Fruit fly (Drosophila melanogaster): ENCODE data around the gene CG14671.

The CG14671 gene

dm6 chr3R:5516582-5517001, 48.0 kb downstream of the CG14671 start (continued):
- TF ChIP-seq CG10267 (tag; optimal IDR thresholded peaks at IDR 0.05) (peak; percentile 48), CG14014 (GFP tag; IDR thresholded peaks at IDR 0.05) (no peak), CG9437 (GFP tag; optimal IDR thresholded peaks at IDR 0.05) (peak; percentile 69), gem (tag; optimal IDR thresholded peaks at IDR 0.05) (peak; percentile 2), CG9797 (GFP tag; optimal IDR thresholded peaks at IDR 0.05) (peak; percentile 84), kah (GFP tag; optimal IDR thresholded peaks at IDR 0.05) (no peak), Ptx1 (GFP tag; IDR thresholded peaks at IDR 0.05) (no peak), Myb (GFP tag; optimal IDR thresholded peaks at IDR 0.05) (peak; percentile 85), seq (GFP tag; IDR thresholded peaks at IDR 0.05) (no peak), CG1603 (tag; optimal IDR thresholded peaks at IDR 0.05) (peak; percentile 27), grn (GFP tag; optimal IDR thresholded peaks at IDR 0.05) (peak; percentile 34), CG8089 (GFP tag; optimal IDR thresholded peaks at IDR 0.05) (no peak), BEAF-32 (GFP tag; optimal IDR thresholded peaks at IDR 0.05) (peak; percentile 49)

DNA sequence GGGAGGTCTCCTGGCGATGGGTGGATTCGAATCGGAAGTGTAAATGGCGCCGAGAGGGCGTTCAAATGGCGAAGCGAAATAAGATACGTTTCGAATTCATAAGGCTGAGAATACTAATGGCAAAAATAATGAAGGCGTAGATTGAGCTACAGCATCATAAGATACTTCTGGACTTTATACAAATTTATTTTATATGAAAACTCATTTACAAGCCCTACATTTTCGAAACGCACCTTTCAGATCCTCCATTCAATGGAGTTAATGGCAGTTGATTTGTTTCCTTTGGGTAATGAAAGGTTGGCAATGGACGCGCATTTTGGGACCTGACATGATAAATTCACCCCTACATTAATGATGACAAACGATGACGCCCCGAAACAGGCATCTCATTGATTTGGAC, 49.9 kb downstream of the CG14671 start:
- TF ChIP-seq Abd-B (GFP tag; optimal IDR thresholded peaks at IDR 0.05) (no peak), ara (GFP tag; IDR thresholded peaks at IDR 0.05) (no peak), CG43689 (GFP tag; IDR thresholded peaks at IDR 0.05) (no peak), HLH3B (GFP tag; IDR thresholded peaks at IDR 0.05) (no peak), CG13894 (tag; optimal IDR thresholded peaks at IDR 0.05) (no peak), CG9215 (GFP tag; IDR thresholded peaks at IDR 0.05) (no peak), scrt (GFP tag; optimal IDR thresholded peaks at IDR 0.05) (no peak), abd-A (tag; optimal IDR thresholded peaks at IDR 0.05) (no peak), CG7839 (tag; optimal IDR thresholded peaks at IDR 0.05) (no peak), Rfx (GFP tag; IDR thresholded peaks at IDR 0.05) (no peak), CG34224 (GFP tag; IDR thresholded peaks at IDR 0.05; ENCODE audit: partially characterized antibody) (no peak), CG8765 (GFP tag; IDR thresholded peaks at IDR 0.05) (no peak), peb (GFP tag; IDR thresholded peaks at IDR 0.05) (no peak), hth (optimal IDR thresholded peaks at IDR 0.05) (no peak), ERR (GFP tag; optimal IDR thresholded peaks at IDR 0.05) (no peak), pita (GFP tag; optimal IDR thresholded peaks at IDR 0.05) (no peak)
